Worm (Caenorhabditis elegans) whole organism, L3 larva: ENCODE measurements around the gene pacl-1.

Experiments
- ZK546.5 ChIP-seq: sonication (generic microtip); optimal IDR thresholded peaks from 2 replicates; lab custom pipeline; 2017; ENCODE audit warnings: missing biosample characterization, missing genetic modification characterization
- aly-2 ChIP-seq: fragments of 150-350 bp; optimal IDR thresholded peaks from 2 replicates; lab custom pipeline; 2014; ENCODE audit warnings: missing biosample characterization, missing genetic modification characterization
- ama-1 ChIP-seq: fragments of 150-350 bp; optimal IDR thresholded peaks from 2 replicates; lab custom pipeline; 2018
- ceh-82 ChIP-seq: fragments of 150-350 bp; optimal IDR thresholded peaks from 2 replicates; lab custom pipeline; 2014; ENCODE audit warnings: missing biosample characterization, missing genetic modification characterization
- daf-12 ChIP-seq: fragments of 150-350 bp; optimal IDR thresholded peaks from 2 replicates; lab custom pipeline; 2014; ENCODE audit warnings: missing biosample characterization, missing genetic modification reagents, missing genetic modification characterization
- egl-27 ChIP-seq: sonication (generic microtip); optimal IDR thresholded peaks from 4 replicates; lab custom pipeline; 2017; ENCODE audit warnings: missing biosample characterization, missing genetic modification reagents, missing genetic modification characterization
- elt-1 ChIP-seq: fragments of 150-350 bp; optimal IDR thresholded peaks from 2 replicates; lab custom pipeline; 2014; ENCODE audit warnings: missing biosample characterization, missing genetic modification characterization
- elt-2 ChIP-seq: sonication (generic microtip); optimal IDR thresholded peaks from 2 replicates; lab custom pipeline; 2016; ENCODE audit warnings: missing genetic modification reagents, mild to moderate bottlenecking, missing genetic modification characterization, missing compliant biosample characterization
- elt-3 ChIP-seq, 3 experiments: fragments of 150-350 bp in 1 of 3; sonication (generic microtip) in 2 of 3; optimal IDR thresholded peaks; 2 replicates in 2 of 3; 4 replicates in 1 of 3; lab custom pipeline; 2014 to 2017; ENCODE audit warnings: missing biosample characterization in 3 of 3, missing genetic modification characterization in 3 of 3
- eor-1 ChIP-seq, 2 experiments: fragments of 150-350 bp; optimal IDR thresholded peaks; 2 replicates each; lab custom pipeline; 2014 to 2018; ENCODE audit warnings: missing biosample characterization in 2 of 2, missing genetic modification characterization in 2 of 2
- fkh-10 ChIP-seq: sonication (generic microtip); optimal IDR thresholded peaks from 2 replicates; lab custom pipeline; 2017; ENCODE audit warnings: missing biosample characterization, missing genetic modification reagents, missing genetic modification characterization
- fos-1 ChIP-seq: fragments of 150-350 bp; optimal IDR thresholded peaks from 2 replicates; lab custom pipeline; 2014; ENCODE audit warnings: missing biosample characterization, missing genetic modification characterization
- hmg-11 ChIP-seq: sonication (generic microtip); optimal IDR thresholded peaks from 2 replicates; lab custom pipeline; 2016; ENCODE audit warnings: missing genetic modification characterization, missing compliant biosample characterization
- lin-15B ChIP-seq: fragments of 150-350 bp; optimal IDR thresholded peaks from 2 replicates; lab custom pipeline; 2014; ENCODE audit warnings: missing biosample characterization, missing genetic modification characterization
- lin-39 ChIP-seq: fragments of 150-350 bp; optimal IDR thresholded peaks from 2 replicates; lab custom pipeline; 2018; ENCODE audit warnings: missing biosample characterization, missing genetic modification reagents, missing genetic modification characterization
- lsy-12 ChIP-seq: sonication (generic microtip); optimal IDR thresholded peaks from 2 replicates; lab custom pipeline; 2016; ENCODE audit warnings: mild to moderate bottlenecking, missing genetic modification characterization, missing compliant biosample characterization
- mml-1 ChIP-seq: fragments of 150-350 bp; sonication (generic microtip); optimal IDR thresholded peaks from 3 replicates; lab custom pipeline; 2014; ENCODE audit warnings: missing biosample characterization, missing genetic modification characterization
- nfya-1 ChIP-seq: sonication (generic microtip); optimal IDR thresholded peaks from 2 replicates; lab custom pipeline; 2017; ENCODE audit warnings: missing genetic modification characterization, mild to moderate bottlenecking, missing compliant biosample characterization, antibody characterized with exemption, moderate library complexity; ENCODE audit not compliant: insufficient read depth
- nhr-11 ChIP-seq: fragments of 150-350 bp; optimal IDR thresholded peaks from 2 replicates; lab custom pipeline; 2014; ENCODE audit warnings: missing biosample characterization, missing genetic modification characterization
- nhr-12 ChIP-seq: fragments of 150-350 bp; optimal IDR thresholded peaks from 2 replicates; lab custom pipeline; 2014; ENCODE audit warnings: missing biosample characterization, missing genetic modification characterization
- nhr-23 ChIP-seq: fragments of 150-350 bp; optimal IDR thresholded peaks from 2 replicates; lab custom pipeline; 2014; ENCODE audit warnings: missing biosample characterization, missing genetic modification reagents, missing genetic modification characterization
- nhr-237 ChIP-seq: fragments of 150-350 bp; optimal IDR thresholded peaks from 2 replicates; lab custom pipeline; 2014; ENCODE audit warnings: missing biosample characterization, missing genetic modification characterization
- nhr-28 ChIP-seq: fragments of 150-350 bp; optimal IDR thresholded peaks from 2 replicates; lab custom pipeline; 2014; ENCODE audit warnings: missing biosample characterization, missing genetic modification characterization
- nhr-43 ChIP-seq: sonication (generic microtip); optimal IDR thresholded peaks from 2 replicates; lab custom pipeline; 2016; ENCODE audit warnings: mild to moderate bottlenecking, missing genetic modification characterization, missing compliant biosample characterization; ENCODE audit not compliant: poor library complexity, severe bottlenecking
- nhr-67 ChIP-seq: fragments of 150-350 bp; optimal IDR thresholded peaks from 2 replicates; lab custom pipeline; 2014; ENCODE audit warnings: missing biosample characterization, missing genetic modification characterization
- nhr-76 ChIP-seq: fragments of 150-350 bp; sonication (generic microtip); optimal IDR thresholded peaks from 5 replicates; lab custom pipeline; 2014; ENCODE audit warnings: missing biosample characterization, missing genetic modification characterization
- nhr-77 ChIP-seq: fragments of 150-350 bp; optimal IDR thresholded peaks from 2 replicates; lab custom pipeline; 2014; ENCODE audit warnings: missing biosample characterization, missing genetic modification characterization
- pha-4 ChIP-seq: fragments of 150-350 bp; optimal IDR thresholded peaks from 2 replicates; lab custom pipeline; 2014; ENCODE audit warnings: missing biosample characterization, missing genetic modification reagents, missing genetic modification characterization
- pqm-1 ChIP-seq: fragments of 150-350 bp; optimal IDR thresholded peaks from 2 replicates; lab custom pipeline; 2017; ENCODE audit warnings: missing biosample characterization, missing genetic modification characterization, inconsistent platforms
- sea-2 ChIP-seq: fragments of 150-350 bp; sonication (generic microtip); optimal IDR thresholded peaks from 4 replicates; lab custom pipeline; 2014; ENCODE audit warnings: missing biosample characterization, missing genetic modification reagents, missing genetic modification characterization
- snpc-4 ChIP-seq: fragments of 150-350 bp; optimal IDR thresholded peaks from 2 replicates; lab custom pipeline; 2014; ENCODE audit warnings: missing biosample characterization, missing genetic modification characterization
- tbx-2 ChIP-seq: sonication (generic microtip); optimal IDR thresholded peaks from 2 replicates; lab custom pipeline; 2016; ENCODE audit warnings: mild to moderate bottlenecking, missing genetic modification characterization, missing compliant biosample characterization
- unc-39 ChIP-seq: sonication (generic microtip); optimal IDR thresholded peaks from 4 replicates; lab custom pipeline; 2017; ENCODE audit warnings: missing biosample characterization, missing genetic modification characterization
- zag-1 ChIP-seq: fragments of 150-350 bp; optimal IDR thresholded peaks from 2 replicates; lab custom pipeline; 2014; ENCODE audit warnings: missing biosample characterization, missing genetic modification characterization
- ztf-11 ChIP-seq: fragments of 150-350 bp; optimal IDR thresholded peaks from 2 replicates; lab custom pipeline; 2014; ENCODE audit warnings: missing biosample characterization, missing genetic modification characterization
- ztf-4 ChIP-seq: fragments of 150-350 bp; optimal IDR thresholded peaks from 2 replicates; lab custom pipeline; 2014; ENCODE audit warnings: missing biosample characterization, missing genetic modification characterization

Gene pacl-1

DNA sequence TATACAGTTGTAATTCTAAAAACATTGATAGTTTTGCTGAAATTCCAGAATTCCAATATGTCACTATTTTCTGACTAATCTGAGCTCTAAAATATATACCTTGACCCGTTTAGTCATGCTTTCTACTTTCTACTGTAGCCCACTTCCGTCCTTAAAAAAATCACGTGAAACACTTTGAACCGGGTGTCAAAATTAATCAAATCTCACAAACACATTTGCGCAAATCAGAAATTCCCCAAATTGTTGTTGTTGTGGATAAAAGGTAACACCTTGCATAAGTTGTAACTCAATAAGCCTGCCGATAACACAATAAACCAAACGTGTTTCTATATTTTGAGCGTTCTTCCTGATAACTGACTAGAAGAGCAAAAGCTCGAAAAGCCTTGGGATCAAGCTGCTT is 32.0 kb upstream of the pacl-1 start, which contains the start of gene srxa-7:
Gene srxa-7, plus strand, starts transcription at position 301 of the 400 bp plus-strand sequence.
- TF ChIP-seq pha-4 (tag; lab: Kevin White, UChicago) (no peak), ama-1 (lab: Kevin White, UChicago) (no peak), fkh-10 (no peak), nhr-77 (tag; lab: Kevin White, UChicago) (no peak)

ce11 chrV:16302439-16302838 is 27.2 kb upstream of the pacl-1 start, which contains the start of the genes C31A11.13 and oac-6:
Gene C31A11.13 (minus strand): TSS chrV:16302551.
Gene oac-6 (plus strand): TSS chrV:16302717.
- TF ChIP-seq elt-2 (tag; lab: Kevin White, UChicago) (peak; percentile 58), nhr-67 (tag; lab: Kevin White, UChicago) (no peak), ceh-82 (no peak), pqm-1 (tag; lab: Kevin White, UChicago) (peak; percentile 60), zag-1 (no peak), aly-2 (tag; lab: Kevin White, UChicago) (no peak)

DNA sequence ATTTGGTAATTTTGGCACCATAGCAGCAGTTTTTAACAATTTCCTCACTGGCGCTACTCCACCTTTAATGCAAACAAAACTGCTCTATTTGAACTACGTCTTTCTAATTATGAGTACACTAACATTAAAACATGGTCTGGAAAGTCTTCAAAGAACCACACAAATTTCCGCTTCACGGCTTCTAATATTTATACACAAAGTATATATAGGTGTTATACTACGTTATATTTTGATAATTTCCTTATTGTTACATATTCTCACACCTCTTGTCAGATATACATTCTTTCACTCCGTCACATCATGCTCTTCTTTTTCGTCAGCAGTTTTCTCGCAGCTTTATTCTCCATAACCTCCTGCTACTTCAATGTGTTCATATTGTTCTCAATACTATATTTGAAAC is 25.0 kb upstream of the pacl-1 start, which contains the start of gene srbc-82:
Gene srbc-82, plus strand, starts transcription at position 301 of the 400 bp plus-strand sequence.
- TF ChIP-seq daf-12 (tag; lab: Kevin White, UChicago) (no peak), mml-1 (tag; lab: Kevin White, UChicago) (no peak), elt-1 (tag; lab: Kevin White, UChicago) (no peak), lsy-12 (tag; lab: Kevin White, UChicago) (no peak), lin-39 (no peak), nhr-28 (tag; lab: Kevin White, UChicago) (no peak), ztf-11 (tag; lab: Kevin White, UChicago) (no peak), fos-1 (no peak), nhr-43 (no peak), nhr-11 (tag; lab: Kevin White, UChicago) (no peak), hmg-11 (tag; lab: Kevin White, UChicago) (no peak), nhr-76 (tag; lab: Kevin White, UChicago) (no peak), snpc-4 (tag; lab: Kevin White, UChicago) (no peak), sea-2 (GFP tag; lab: Kevin White, UChicago) (no peak), tbx-2 (tag; lab: Kevin White, UChicago) (no peak), elt-2 (tag; lab: Kevin White, UChicago) (no peak), nhr-12 (no peak), ztf-4 (tag; lab: Kevin White, UChicago) (no peak), ZK546.5 (tag; lab: Kevin White, UChicago) (no peak), zag-1 (no peak)

- no peak for TF ChIP-seq elt-1 (tag; lab: Kevin White, UChicago)
- no peak for TF ChIP-seq hmg-11 (tag; lab: Kevin White, UChicago)
- no peak for TF ChIP-seq pqm-1 (tag; lab: Kevin White, UChicago)
- no peak for TF ChIP-seq elt-2 (tag; lab: Kevin White, UChicago)
- TF ChIP-seq nhr-11 (tag; lab: Kevin White, UChicago), result no peak
- TF ChIP-seq nfya-1, result no peak
- TF ChIP-seq mml-1 (tag; lab: Kevin White, UChicago), result no peak
- TF ChIP-seq unc-39 (tag; lab: Kevin White, UChicago), result no peak
- TF ChIP-seq nhr-12, result no peak
- TF ChIP-seq sea-2 (GFP tag; lab: Kevin White, UChicago), result no peak
- no peak for TF ChIP-seq elt-3 (tag; optimal IDR thresholded peaks at IDR 0.05; lab: Kevin White, UChicago)
- no peak for TF ChIP-seq nhr-23
- no peak for TF ChIP-seq ztf-4 (tag; lab: Kevin White, UChicago)
- TF ChIP-seq nhr-43, result no peak
- no peak for TF ChIP-seq ceh-82
- TF ChIP-seq ztf-11 (tag; lab: Kevin White, UChicago), result no peak
These were observed 24.6 kb upstream of the pacl-1 start for ce11 chrV:16299834-16300233.

DNA sequence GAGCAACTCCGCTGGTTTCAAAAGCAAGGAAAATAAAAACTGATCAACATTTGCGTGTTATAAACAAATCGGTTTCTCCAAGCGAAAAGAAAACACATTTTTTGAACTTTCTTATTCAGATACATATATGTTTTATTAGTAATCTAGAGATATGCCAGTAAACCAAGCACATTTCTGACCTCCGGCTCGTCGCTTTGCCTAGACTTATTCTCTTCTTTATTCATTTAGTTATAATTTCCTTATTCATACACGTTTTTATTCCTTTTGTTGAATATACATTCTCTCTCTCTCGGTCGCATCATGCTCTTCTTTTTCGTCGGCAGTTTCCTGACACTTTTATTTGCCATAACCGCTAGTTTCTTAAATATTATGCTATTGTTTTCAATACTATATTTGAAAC is 23.4 kb upstream of the pacl-1 start, which contains the start of gene srbc-84:
Gene srbc-84, plus strand, starts transcription at position 301 of the 400 bp plus-strand sequence.
- TF ChIP-seq eor-1 (tag; optimal IDR thresholded peaks at IDR 0.05; lab: Kevin White, UChicago) (no peak), lin-15B (no peak), egl-27 (tag; lab: Kevin White, UChicago) (no peak), snpc-4 (tag; lab: Kevin White, UChicago) (no peak), nhr-237 (tag; lab: Kevin White, UChicago) (no peak), ztf-4 (tag; lab: Kevin White, UChicago) (no peak), fos-1 (no peak)
